Worm (Caenorhabditis elegans): Measurements from ENCODE around the gene sph-1.

ce11 chrIV:8161774-8162173, 28.4 kb upstream of the sph-1 start:
- TF ChIP-seq flt-1 (GFP tag; IDR thresholded peaks at IDR 0.05) (no peak), T22C8.4 (GFP tag; IDR thresholded peaks at IDR 0.05) (no peak)
